Worm (Caenorhabditis elegans) whole organism, L3 larva: ENCODE data around the gene sri-39.

Experiments used
- ceh-9 ChIP-seq: sonication (generic microtip); optimal IDR thresholded peaks from 2 replicates; lab custom pipeline; 2018; ENCODE audit warnings: missing biosample characterization, missing genetic modification characterization
- egl-27 ChIP-seq: sonication (generic microtip); optimal IDR thresholded peaks from 4 replicates; lab custom pipeline; 2017; ENCODE audit warnings: missing biosample characterization, missing genetic modification reagents, missing genetic modification characterization
- nhr-23 ChIP-seq: fragments of 150-350 bp; optimal IDR thresholded peaks from 2 replicates; lab custom pipeline; 2014; ENCODE audit warnings: missing biosample characterization, missing genetic modification reagents, missing genetic modification characterization
- pha-4 ChIP-seq: fragments of 150-350 bp; optimal IDR thresholded peaks from 2 replicates; lab custom pipeline; 2014; ENCODE audit warnings: missing biosample characterization, missing genetic modification reagents, missing genetic modification characterization
- pqm-1 ChIP-seq: fragments of 150-350 bp; optimal IDR thresholded peaks from 2 replicates; lab custom pipeline; 2017; ENCODE audit warnings: missing biosample characterization, missing genetic modification characterization, inconsistent platforms
- skn-1 ChIP-seq: fragments of 150-350 bp; optimal IDR thresholded peaks from 2 replicates; lab custom pipeline; 2014; ENCODE audit warnings: missing biosample characterization, missing genetic modification characterization
- unc-62 ChIP-seq: fragments of 150-350 bp; sonication (generic microtip); optimal IDR thresholded peaks from 4 replicates; lab custom pipeline; 2014; ENCODE audit warnings: missing biosample characterization, missing genetic modification reagents, missing genetic modification characterization
- zag-1 ChIP-seq: fragments of 150-350 bp; optimal IDR thresholded peaks from 2 replicates; lab custom pipeline; 2014; ENCODE audit warnings: missing biosample characterization, missing genetic modification characterization

DNA sequence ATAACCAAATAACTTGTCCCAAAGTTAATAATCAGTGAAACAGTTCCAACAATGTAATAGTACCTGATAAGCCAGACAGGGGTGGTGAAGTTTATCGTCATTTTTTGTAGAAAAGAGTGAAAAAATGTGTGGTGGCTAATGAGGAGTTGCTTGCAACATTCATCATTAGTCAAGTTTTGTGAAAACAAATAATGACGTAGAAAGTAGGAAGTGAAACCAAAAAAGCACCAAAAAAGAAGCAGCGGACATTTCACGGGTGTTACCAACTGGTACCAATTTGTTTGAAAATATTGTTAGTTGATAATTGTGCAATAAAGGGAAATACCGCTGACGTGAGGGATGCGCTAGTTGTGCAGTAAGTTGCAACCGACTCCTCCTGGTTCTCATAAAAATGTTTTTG, 1.8 kb upstream of the sri-39 start, which contains the start of gene sri-36:
- TF ChIP-seq pqm-1 (no peak), zag-1 (tag; lab: Kevin White, UChicago) (no peak), nhr-23 (tag; lab: Kevin White, UChicago) (no peak), skn-1 (no peak), pha-4 (tag; lab: Kevin White, UChicago) (no peak), ceh-9 (tag; lab: Kevin White, UChicago) (no peak), egl-27 (no peak), unc-62 (no peak)
